Fruit fly (Drosophila melanogaster) whole organism, embryonic: ENCODE results near the gene Pde9.

Experiments
- CG10321 ChIP-seq: fragments of 200-800 bp; sonication (Bioruptor generic); IDR thresholded peaks from 2 replicates; pipeline ENCODE4 v1.3.6; 2022; ENCODE audit warnings: missing biosample characterization, missing genetic modification characterization
- CG11456 ChIP-seq: fragments of 200-800 bp; sonication (Bioruptor generic); IDR thresholded peaks from 3 replicates; pipeline ENCODE4 v1.3.6; 2022; ENCODE audit warnings: missing biosample characterization, missing genetic modification characterization
- CG13123 ChIP-seq: fragments of 200-800 bp; sonication (Bioruptor generic); optimal IDR thresholded peaks from 2 replicates; lab custom pipeline; 2016; ENCODE audit warnings: missing biosample characterization, missing genetic modification characterization
- CG13287 ChIP-seq: fragments of 200-800 bp; sonication (Bioruptor generic); IDR thresholded peaks from 2 replicates; pipeline ENCODE4 v1.3.6; 2022; ENCODE audit warnings: missing biosample characterization, missing genetic modification characterization; ENCODE audit not compliant: partially characterized antibody
- CG15601 ChIP-seq: fragments of 200-800 bp; sonication (Bioruptor generic); optimal IDR thresholded peaks from 3 replicates; lab custom pipeline; 2019; ENCODE audit warnings: missing biosample characterization, mild to moderate bottlenecking, missing genetic modification characterization, moderate library complexity
- CG2116 ChIP-seq: fragments of 200-800 bp; sonication (Bioruptor generic); optimal IDR thresholded peaks from 3 replicates; lab custom pipeline; 2018; ENCODE audit warnings: missing biosample characterization, mild to moderate bottlenecking, missing genetic modification characterization
- CG2129 ChIP-seq: fragments of 200-800 bp; sonication (Bioruptor generic); IDR thresholded peaks from 2 replicates; pipeline ENCODE4 v1.3.6; 2022; ENCODE audit warnings: missing biosample characterization, missing genetic modification characterization; ENCODE audit not compliant: partially characterized antibody
- CG2199 ChIP-seq: fragments of 200-800 bp; sonication (Bioruptor generic); IDR thresholded peaks from 3 replicates; pipeline ENCODE4 v1.3.6; 2022; ENCODE audit warnings: missing biosample characterization, missing genetic modification characterization
- CG2202 ChIP-seq: fragments of 200-800 bp; sonication (Bioruptor generic); optimal IDR thresholded peaks from 2 replicates; lab custom pipeline; 2018; ENCODE audit warnings: missing biosample characterization, mild to moderate bottlenecking, missing genetic modification characterization
- CG4617 ChIP-seq: fragments of 200-800 bp; sonication (Bioruptor generic); optimal IDR thresholded peaks from 3 replicates; lab custom pipeline; 2016; ENCODE audit warnings: missing biosample characterization, missing genetic modification characterization, borderline replicate concordance
- CG5953 ChIP-seq: fragments of 200-800 bp; sonication (Bioruptor generic); IDR thresholded peaks from 2 replicates; pipeline ENCODE4 v1.3.6; 2022; ENCODE audit warnings: missing biosample characterization, missing genetic modification characterization
- CG8290 ChIP-seq, 3 experiments: fragments of 200-800 bp; sonication (Bioruptor generic); optimal IDR thresholded peaks; 2 replicates each; lab custom pipeline; 2016 to 2019; ENCODE audit warnings: missing biosample characterization in 3 of 3, missing genetic modification characterization in 3 of 3, mild to moderate bottlenecking in 2 of 3, moderate library complexity in 1 of 3
- CG9727 ChIP-seq: fragments of 200-800 bp; sonication (Bioruptor generic); optimal IDR thresholded peaks from 3 replicates; lab custom pipeline; 2017; ENCODE audit warnings: missing biosample characterization, mild to moderate bottlenecking, missing genetic modification characterization
- CG9932 ChIP-seq: fragments of 200-800 bp; sonication (Bioruptor generic); IDR thresholded peaks from 2 replicates; pipeline ENCODE4 v1.3.6; 2022; ENCODE audit warnings: missing biosample characterization, missing genetic modification characterization
- D19B ChIP-seq: fragments of 200-800 bp; sonication (Bioruptor generic); optimal IDR thresholded peaks from 2 replicates; lab custom pipeline; 2017; ENCODE audit warnings: missing biosample characterization, mild to moderate bottlenecking, missing genetic modification characterization
- Dek ChIP-seq: fragments of 200-800 bp; sonication (Bioruptor generic); optimal IDR thresholded peaks from 3 replicates; lab custom pipeline; 2019; ENCODE audit warnings: missing biosample characterization, mild to moderate bottlenecking, missing genetic modification characterization, moderate library complexity
- E2f1 ChIP-seq: fragments of 200-800 bp; sonication (Bioruptor generic); IDR thresholded peaks from 2 replicates; pipeline ENCODE4 v1.3.6; 2022; ENCODE audit warnings: missing biosample characterization, missing genetic modification characterization
- HLH4C ChIP-seq: fragments of 200-800 bp; sonication (Bioruptor generic); IDR thresholded peaks from 3 replicates; pipeline ENCODE4 v1.3.6; 2022; ENCODE audit warnings: missing biosample characterization, missing genetic modification characterization; ENCODE audit not compliant: partially characterized antibody
- Hey ChIP-seq: fragments of 200-800 bp; sonication (Bioruptor generic); optimal IDR thresholded peaks from 3 replicates; lab custom pipeline; 2018; ENCODE audit warnings: missing biosample characterization, mild to moderate bottlenecking, missing genetic modification characterization
- Hr51 ChIP-seq, 2 experiments: fragments of 200-800 bp; sonication (Bioruptor generic); optimal IDR thresholded peaks; 2 replicates in 1 of 2; 3 replicates in 1 of 2; lab custom pipeline; 2016 to 2018; ENCODE audit warnings: missing biosample characterization in 2 of 2, missing genetic modification characterization in 2 of 2, mild to moderate bottlenecking in 1 of 2, moderate library complexity in 1 of 2
- Jarid2 ChIP-seq: fragments of 200-800 bp; sonication (Bioruptor generic); optimal IDR thresholded peaks from 3 replicates; lab custom pipeline; 2017; ENCODE audit warnings: mild to moderate bottlenecking, missing biosample characterization, missing genetic modification reagents, missing genetic modification characterization
- Mes4 ChIP-seq: fragments of 200-800 bp; sonication (Bioruptor generic); optimal IDR thresholded peaks from 2 replicates; lab custom pipeline; 2016; ENCODE audit warnings: missing biosample characterization, missing genetic modification characterization
- NC2α ChIP-seq: fragments of 200-800 bp; sonication (Bioruptor generic); optimal IDR thresholded peaks from 2 replicates; lab custom pipeline; 2016; ENCODE audit warnings: missing biosample characterization, missing genetic modification characterization
- NFAT ChIP-seq: fragments of 200-800 bp; sonication (Bioruptor generic); IDR thresholded peaks from 2 replicates; pipeline ENCODE4 v1.3.6; 2022; ENCODE audit warnings: missing biosample characterization, missing genetic modification characterization
- NK7.1 ChIP-seq: fragments of 200-800 bp; sonication (Bioruptor generic); optimal IDR thresholded peaks from 3 replicates; lab custom pipeline; 2016; ENCODE audit warnings: missing biosample characterization, missing genetic modification characterization
- Side ChIP-seq: fragments of 200-800 bp; sonication (Bioruptor generic); optimal IDR thresholded peaks from 2 replicates; lab custom pipeline; 2016; ENCODE audit warnings: missing biosample characterization, missing genetic modification characterization
- Sox102F ChIP-seq: fragments of 200-800 bp; sonication (Bioruptor generic); optimal IDR thresholded peaks from 2 replicates; lab custom pipeline; 2018; ENCODE audit warnings: missing biosample characterization, mild to moderate bottlenecking, missing genetic modification characterization, moderate library complexity
- Stat92E ChIP-seq, 3 experiments: fragments of >200 bp in 2 of 3; fragments of 200-800 bp in 1 of 3; sonication (Bioruptor generic) in 1 of 3; optimal IDR thresholded peaks; 2 replicates each; lab custom pipeline; 2017 to 2019; ENCODE audit warnings: missing biosample characterization in 3 of 3, missing genetic modification characterization in 3 of 3, mild to moderate bottlenecking in 1 of 3, moderate library complexity in 1 of 3
- Usf ChIP-seq: fragments of 200-800 bp; sonication (Bioruptor generic); optimal IDR thresholded peaks from 2 replicates; lab custom pipeline; 2017; ENCODE audit warnings: missing genotype, missing biosample characterization, missing genetic modification characterization
- ash1 ChIP-seq: fragments of 200-800 bp; sonication (Bioruptor generic); optimal IDR thresholded peaks from 2 replicates; lab custom pipeline; 2018; ENCODE audit warnings: missing biosample characterization, mild to moderate bottlenecking, missing genetic modification characterization
- bowl ChIP-seq: fragments of 200-800 bp; sonication (Bioruptor generic); IDR thresholded peaks from 2 replicates; pipeline ENCODE4 v1.3.6; 2022; ENCODE audit warnings: missing biosample characterization, missing genetic modification characterization
- br ChIP-seq: fragments of >200 bp; optimal IDR thresholded peaks from 2 replicates; lab custom pipeline; 2017
- chinmo ChIP-seq: fragments of 200-800 bp; sonication (Bioruptor generic); IDR thresholded peaks from 4 replicates; pipeline ENCODE4 v1.3.6; 2022; ENCODE audit warnings: missing biosample characterization, missing genetic modification characterization; ENCODE audit not compliant: partially characterized antibody
- dimm ChIP-seq: fragments of 200-800 bp; sonication (Bioruptor generic); IDR thresholded peaks from 2 replicates; pipeline ENCODE4 v1.3.6; 2022; ENCODE audit warnings: missing biosample characterization, missing genetic modification characterization
- ems ChIP-seq: fragments of 200-800 bp; sonication (Bioruptor generic); optimal IDR thresholded peaks from 3 replicates; lab custom pipeline; 2016; ENCODE audit warnings: missing biosample characterization, missing genetic modification characterization
- gsb-n ChIP-seq: fragments of 200-800 bp; sonication (Bioruptor generic); optimal IDR thresholded peaks from 3 replicates; lab custom pipeline; 2018; ENCODE audit warnings: missing biosample characterization, mild to moderate bottlenecking, missing genetic modification characterization
- ind ChIP-seq: fragments of 200-800 bp; sonication (Bioruptor generic); optimal IDR thresholded peaks from 3 replicates; lab custom pipeline; 2016; ENCODE audit warnings: missing biosample characterization, missing genetic modification characterization
- insv ChIP-seq, 2 experiments: fragments of 200-800 bp; sonication (Bioruptor generic); optimal IDR thresholded peaks; 3 replicates each; lab custom pipeline; 2016 to 2018; ENCODE audit warnings: missing biosample characterization in 2 of 2, missing genetic modification characterization in 2 of 2
- mam ChIP-seq: fragments of 200-800 bp; sonication (Bioruptor generic); optimal IDR thresholded peaks from 3 replicates; lab custom pipeline; 2016; ENCODE audit warnings: missing biosample characterization, missing genetic modification characterization
- pb ChIP-seq: fragments of 200-800 bp; sonication (Bioruptor generic); optimal IDR thresholded peaks from 3 replicates; lab custom pipeline; 2016; ENCODE audit warnings: missing biosample characterization, missing genetic modification characterization
- pzg ChIP-seq: fragments of 200-800 bp; sonication (Bioruptor generic); optimal IDR thresholded peaks from 3 replicates; lab custom pipeline; 2018; ENCODE audit warnings: missing biosample characterization, mild to moderate bottlenecking, missing genetic modification characterization, moderate library complexity
- row ChIP-seq: fragments of 200-800 bp; sonication (Bioruptor generic); IDR thresholded peaks from 3 replicates; pipeline ENCODE4 v1.3.6; 2022; ENCODE audit warnings: missing biosample characterization, missing genetic modification characterization
- run ChIP-seq: fragments of 200-800 bp; sonication (Bioruptor generic); optimal IDR thresholded peaks from 3 replicates; lab custom pipeline; 2018; ENCODE audit warnings: missing biosample characterization, mild to moderate bottlenecking, missing genetic modification characterization
- sima ChIP-seq: fragments of 200-800 bp; sonication (Bioruptor generic); optimal IDR thresholded peaks from 2 replicates; lab custom pipeline; 2016; ENCODE audit warnings: missing biosample characterization, missing genetic modification characterization
- sisA ChIP-seq: fragments of 200-800 bp; sonication (Bioruptor generic); IDR thresholded peaks from 2 replicates; pipeline ENCODE4 v1.3.6; 2022; ENCODE audit warnings: missing biosample characterization, missing genetic modification characterization
- tna ChIP-seq: fragments of 200-800 bp; sonication (Bioruptor generic); IDR thresholded peaks from 2 replicates; pipeline ENCODE4 v1.3.6; 2022; ENCODE audit warnings: missing biosample characterization, missing genetic modification characterization; ENCODE audit not compliant: partially characterized antibody
- zen ChIP-seq: fragments of 200-800 bp; sonication (Bioruptor generic); optimal IDR thresholded peaks from 3 replicates; lab custom pipeline; 2018; ENCODE audit warnings: missing biosample characterization, mild to moderate bottlenecking, missing genetic modification characterization, moderate library complexity
- zfh2 ChIP-seq: fragments of 200-800 bp; sonication (Bioruptor generic); optimal IDR thresholded peaks from 2 replicates; lab custom pipeline; 2016; ENCODE audit warnings: missing biosample characterization, missing genetic modification characterization

The Pde9 gene

dm6 chrX:12925426-12926256 lies 28.5 kb upstream of the Pde9 start (continued):
- peak; percentile 78 for TF ChIP-seq CG15601 (tag; lab: Kevin White, UChicago)
- TF ChIP-seq Usf = no peak
- no peak for TF ChIP-seq pb
- TF ChIP-seq HLH4C (GFP tag; lab: Robert Waterston, UW) = no peak
- TF ChIP-seq Dek (tag; lab: Kevin White, UChicago) = peak; percentile 31
- TF ChIP-seq sima (GFP tag; lab: Kevin White, UChicago) = no peak
- TF ChIP-seq insv (GFP tag; optimal IDR thresholded peaks at IDR 0.05; lab: Kevin White, UChicago) = no peak
- no peak for TF ChIP-seq Hey (tag; lab: Kevin White, UChicago)
- no peak for TF ChIP-seq Jarid2 (GFP tag; lab: Kevin White, UChicago)
- peak; percentile 86 for TF ChIP-seq row (GFP tag; lab: Robert Waterston, UW)
- TF ChIP-seq CG8290 (GFP tag; optimal IDR thresholded peaks at IDR 0.05; lab: Kevin White, UChicago) = peak; percentile 39
- TF ChIP-seq CG8290 (tag; optimal IDR thresholded peaks at IDR 0.05; lab: Kevin White, UChicago) = no peak
- no peak for TF ChIP-seq CG11456 (GFP tag; lab: Robert Waterston, UW)
- peak; percentile 26 for TF ChIP-seq gsb-n
- peak; percentile 60 for TF ChIP-seq zen (tag; lab: Kevin White, UChicago)
- TF ChIP-seq chinmo (GFP tag; lab: Robert Waterston, UW) = 0 out of 4 replicates have a peak, but pooled peaks have one; percentile 48
- TF ChIP-seq E2f1 (GFP tag; lab: Robert Waterston, UW) = peak; percentile 86
- TF ChIP-seq zfh2 = no peak
- peak; percentile 49 for TF ChIP-seq Sox102F (GFP tag; lab: Kevin White, UChicago)
- TF ChIP-seq ash1 = no peak
- no peak for TF ChIP-seq NC2α (GFP tag; lab: Kevin White, UChicago)
- no peak for TF ChIP-seq mam (GFP tag; lab: Kevin White, UChicago)
- no peak; the same call in 2 of the 3 replicates for TF ChIP-seq CG2199 (GFP tag; lab: Robert Waterston, UW)
- no peak for TF ChIP-seq D19B (GFP tag; lab: Kevin White, UChicago)
- no peak for TF ChIP-seq CG4617
- TF ChIP-seq CG9727 = peak; percentile 78
- peak; percentile 68 for TF ChIP-seq CG2202 (tag; lab: Kevin White, UChicago)
- no peak for TF ChIP-seq CG13287 (GFP tag; lab: Robert Waterston, UW)
- TF ChIP-seq CG13123 = no peak
- TF ChIP-seq Hr51 (GFP tag; optimal IDR thresholded peaks at IDR 0.05; lab: Kevin White, UChicago) = peak in 1 of 2 experiments; percentile 58
- TF ChIP-seq ind = peak; percentile 32
- no peak for TF ChIP-seq Side
- no peak for TF ChIP-seq NK7.1 (GFP tag; lab: Kevin White, UChicago)
- no peak for TF ChIP-seq tna (GFP tag; lab: Robert Waterston, UW)
- no peak for TF ChIP-seq Stat92E (GFP tag; optimal IDR thresholded peaks at IDR 0.05; lab: Kevin White, UChicago)
- TF ChIP-seq ems = no peak
- no peak for TF ChIP-seq bowl
- TF ChIP-seq Mes4 (GFP tag; lab: Kevin White, UChicago) = no peak
- TF ChIP-seq CG9932 = peak; percentile 28; the same call in 1 of the 2 replicates
- TF ChIP-seq CG2116 (GFP tag; lab: Kevin White, UChicago) = no peak
- peak; percentile 37; the same call in 1 of the 2 replicates for TF ChIP-seq CG5953
- TF ChIP-seq pzg (GFP tag; lab: Kevin White, UChicago) = no peak
- no peak for TF ChIP-seq NFAT (GFP tag; lab: Robert Waterston, UW)
- 0 out of 2 replicates have a peak, but pooled peaks have one; percentile 38 for TF ChIP-seq dimm (GFP tag; lab: Robert Waterston, UW)
- peak; percentile 69; the same call in 1 of the 2 replicates for TF ChIP-seq sisA (GFP tag; lab: Robert Waterston, UW)
- no peak; the same call in 1 of the 2 replicates for TF ChIP-seq CG10321 (GFP tag; lab: Robert Waterston, UW)
- TF ChIP-seq br (lab: Kevin White, UChicago) = no peak
- no peak for TF ChIP-seq run (tag; lab: Kevin White, UChicago)
- no peak for TF ChIP-seq CG2129 (GFP tag; lab: Robert Waterston, UW)
